Worm (Caenorhabditis elegans): ENCODE measurements around the gene T20B3.14.

DNA sequence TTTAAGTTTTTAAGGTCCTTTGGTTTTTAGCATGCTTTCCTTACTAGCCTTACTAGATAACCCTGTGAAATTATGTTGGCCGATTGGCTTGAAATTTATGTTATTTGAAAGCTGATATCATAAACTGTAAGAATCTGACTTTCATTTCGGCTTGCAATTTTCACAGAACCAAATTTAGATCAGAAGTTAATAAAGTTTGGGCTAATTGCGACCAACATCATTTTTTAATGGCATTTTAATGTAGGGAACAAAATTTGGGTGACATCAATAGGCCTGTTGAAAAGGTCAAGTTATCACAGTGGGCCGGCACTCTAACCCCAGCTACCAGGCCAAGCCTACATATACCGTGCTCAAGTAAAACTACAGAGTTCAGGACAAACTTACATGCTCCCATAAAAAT is 10.2 kb upstream of the T20B3.14 start:
- TF ChIP-seq med-1 (GFP tag; optimal IDR thresholded peaks at IDR 0.05; ENCODE audit: insufficient read depth) (no peak), flt-1 (GFP tag; IDR thresholded peaks at IDR 0.05) (no peak), T22C8.4 (GFP tag; IDR thresholded peaks at IDR 0.05) (no peak), cog-1 (tag; optimal IDR thresholded peaks at IDR 0.05) (no peak)
